Fruit fly (Drosophila melanogaster): ENCODE results near the gene Ran.

The Ran gene

dm6 chrX:11140163-11140562 lies 8.4 kb downstream of the Ran start, which contains the start of gene ssp7:
Gene ssp7, minus strand, starts transcription at chrX:11140263.
- no peak for TF ChIP-seq CG12768 (GFP tag; optimal IDR thresholded peaks at IDR 0.05)
- no peak for TF ChIP-seq Hr96 (GFP tag; optimal IDR thresholded peaks at IDR 0.05)
- no peak for TF ChIP-seq CG14711 (tag; optimal IDR thresholded peaks at IDR 0.05)
- TF ChIP-seq Crg-1 (GFP tag; optimal IDR thresholded peaks at IDR 0.05) = no peak
- TF ChIP-seq CG7101 (tag; optimal IDR thresholded peaks at IDR 0.05) = no peak
- no peak for TF ChIP-seq pad (GFP tag; optimal IDR thresholded peaks at IDR 0.05)

- TF ChIP-seq toe (GFP tag; optimal IDR thresholded peaks at IDR 0.05) (peak; percentile 32), Hr96 (GFP tag; optimal IDR thresholded peaks at IDR 0.05) (no peak), CG14711 (tag; optimal IDR thresholded peaks at IDR 0.05) (no peak), CG7045 (GFP tag; optimal IDR thresholded peaks at IDR 0.05) (no peak), cic (GFP tag; optimal IDR thresholded peaks at IDR 0.05) (no peak), CG5204 (GFP tag; optimal IDR thresholded peaks at IDR 0.05) (no peak), CG33017 (tag; optimal IDR thresholded peaks at IDR 0.05) (no peak), CG1620 (GFP tag; optimal IDR thresholded peaks at IDR 0.05) (no peak), ovo (GFP tag; optimal IDR thresholded peaks at IDR 0.05) (no peak), Crg-1 (GFP tag; optimal IDR thresholded peaks at IDR 0.05) (no peak), kay (GFP tag; ENCODE audit: borderline replicate concordance) (no peak), CG7101 (tag; optimal IDR thresholded peaks at IDR 0.05) (no peak), pad (GFP tag; optimal IDR thresholded peaks at IDR 0.05) (no peak), cnc (optimal IDR thresholded peaks at IDR 0.05) (no peak), CG11617 (GFP tag; optimal IDR thresholded peaks at IDR 0.05) (no peak), bab1 (GFP tag; optimal IDR thresholded peaks at IDR 0.05) (peak; percentile 49), tj (GFP tag; optimal IDR thresholded peaks at IDR 0.05) (no peak), CG12768 (GFP tag; optimal IDR thresholded peaks at IDR 0.05) (no peak), Mnt (GFP tag; optimal IDR thresholded peaks at IDR 0.05) (peak; percentile 51), Clk (GFP tag; optimal IDR thresholded peaks at IDR 0.05) (no peak)
Observed at dm6 chrX:11137566-11138186, 10.8 kb downstream of the Ran start, which contains the start of gene CDK2AP1. Gene CDK2AP1, plus strand, starts transcription at chrX:11137859.

- TF ChIP-seq bab1 (GFP tag; optimal IDR thresholded peaks at IDR 0.05) = no peak
- TF ChIP-seq kay (GFP tag; ENCODE audit: borderline replicate concordance) = no peak
- peak; percentile 35 for TF ChIP-seq CG12768 (GFP tag; optimal IDR thresholded peaks at IDR 0.05)
- TF ChIP-seq CG1620 (GFP tag; optimal IDR thresholded peaks at IDR 0.05) = peak; percentile 85
- TF ChIP-seq CG33017 (tag; optimal IDR thresholded peaks at IDR 0.05) = no peak
- no peak for TF ChIP-seq CG5204 (GFP tag; optimal IDR thresholded peaks at IDR 0.05)
- peak; percentile 79 for TF ChIP-seq pad (GFP tag; optimal IDR thresholded peaks at IDR 0.05)
- TF ChIP-seq toe (GFP tag; optimal IDR thresholded peaks at IDR 0.05) = no peak
- no peak for TF ChIP-seq Clk (GFP tag; optimal IDR thresholded peaks at IDR 0.05)
- TF ChIP-seq ovo (GFP tag; optimal IDR thresholded peaks at IDR 0.05) = peak; percentile 31
- TF ChIP-seq Crg-1 (GFP tag; optimal IDR thresholded peaks at IDR 0.05) = peak; percentile 76
- no peak for TF ChIP-seq cnc (optimal IDR thresholded peaks at IDR 0.05)
- no peak for TF ChIP-seq cic (GFP tag; optimal IDR thresholded peaks at IDR 0.05)
- TF ChIP-seq CG11617 (GFP tag; optimal IDR thresholded peaks at IDR 0.05) = peak; percentile 35
- TF ChIP-seq Mnt (GFP tag; optimal IDR thresholded peaks at IDR 0.05) = peak; percentile 50
- no peak for TF ChIP-seq Hr96 (GFP tag; optimal IDR thresholded peaks at IDR 0.05)
- peak; percentile 72 for TF ChIP-seq CG7101 (tag; optimal IDR thresholded peaks at IDR 0.05)
- TF ChIP-seq CG14711 (tag; optimal IDR thresholded peaks at IDR 0.05) = peak; percentile 45
- peak; percentile 20 for TF ChIP-seq CG7045 (GFP tag; optimal IDR thresholded peaks at IDR 0.05)
- peak; percentile 39 for TF ChIP-seq tj (GFP tag; optimal IDR thresholded peaks at IDR 0.05)
Observed at dm6 chrX:11136587-11137512, 11.7 kb downstream of the Ran start, which contains the start of gene Klp10A. Gene Klp10A, minus strand, starts transcription at chrX:11137118.

dm6 chrX:11135840-11136586 lies 12.5 kb downstream of the Ran start:
- TF ChIP-seq Clk (GFP tag; optimal IDR thresholded peaks at IDR 0.05) (no peak), ovo (GFP tag; optimal IDR thresholded peaks at IDR 0.05) (peak; percentile 33), CG1620 (GFP tag; optimal IDR thresholded peaks at IDR 0.05) (peak; percentile 23), Mnt (GFP tag; optimal IDR thresholded peaks at IDR 0.05) (no peak), CG11617 (GFP tag; optimal IDR thresholded peaks at IDR 0.05) (no peak)

dm6 chrX:11132312-11132711 lies 16.2 kb downstream of the Ran start, which contains the start of gene CG44385:
Gene CG44385, minus strand, starts transcription at chrX:11132412.
- TF ChIP-seq cnc (optimal IDR thresholded peaks at IDR 0.05) = no peak
- TF ChIP-seq CG12768 (GFP tag; optimal IDR thresholded peaks at IDR 0.05) = no peak
- TF ChIP-seq ovo (GFP tag; optimal IDR thresholded peaks at IDR 0.05) = no peak
- no peak for TF ChIP-seq bab1 (GFP tag; optimal IDR thresholded peaks at IDR 0.05)
- TF ChIP-seq kay (GFP tag; ENCODE audit: borderline replicate concordance) = no peak
- no peak for TF ChIP-seq toe (GFP tag; optimal IDR thresholded peaks at IDR 0.05)
- no peak for TF ChIP-seq Clk (GFP tag; optimal IDR thresholded peaks at IDR 0.05)
- TF ChIP-seq CG5204 (GFP tag; optimal IDR thresholded peaks at IDR 0.05) = no peak
- no peak for TF ChIP-seq CG7101 (tag; optimal IDR thresholded peaks at IDR 0.05)
- no peak for TF ChIP-seq tj (GFP tag; optimal IDR thresholded peaks at IDR 0.05)
- TF ChIP-seq CG11617 (GFP tag; optimal IDR thresholded peaks at IDR 0.05) = no peak
- no peak for TF ChIP-seq pad (GFP tag; optimal IDR thresholded peaks at IDR 0.05)

Measured in whole organism, adult.